Worm (Caenorhabditis elegans) whole organism, young adult: ENCODE data around the gene Y54G11A.2.
A peak's percentile ranks its signal among the peaks of the same experiment; 100 is the strongest.

ENCODE experiments used
- B0261.1 ChIP-seq: sonication (generic microtip); optimal IDR thresholded peaks from 2 replicates; lab custom pipeline; 2016; ENCODE audit warnings: mild to moderate bottlenecking, missing genetic modification characterization, moderate library complexity, missing compliant biosample characterization
- C06A6.2 ChIP-seq: fragments of 200-800 bp; sonication (Bioruptor generic); conservative IDR thresholded peaks from 2 replicates; pipeline ENCODE4 v1.3.6; 2022; ENCODE audit warnings: missing genetic modification characterization, missing compliant biosample characterization
- C17E4.6 ChIP-seq: fragments of 200-800 bp; sonication (Bioruptor generic); IDR thresholded peaks from 2 replicates; pipeline ENCODE4 v1.3.6; 2022; ENCODE audit warnings: missing genetic modification reagents, missing genetic modification characterization, missing compliant biosample characterization
- F55B11.4 ChIP-seq: sonication (generic microtip); optimal IDR thresholded peaks from 2 replicates; lab custom pipeline; 2016; ENCODE audit warnings: missing compliant biosample characterization, missing genetic modification characterization, borderline replicate concordance; ENCODE audit not compliant: insufficient read depth
- F57A8.1 ChIP-seq: fragments of 200-800 bp; sonication (Bioruptor generic); optimal IDR thresholded peaks from 2 replicates; lab custom pipeline; 2018; ENCODE audit warnings: mild to moderate bottlenecking, missing genetic modification characterization, moderate library complexity, missing compliant biosample characterization
- K12H6.12 ChIP-seq: fragments of 200-800 bp; sonication (Bioruptor generic); optimal IDR thresholded peaks from 2 replicates; lab custom pipeline; 2018; ENCODE audit warnings: mild to moderate bottlenecking, missing genetic modification characterization, missing compliant biosample characterization
- T26A5.8 ChIP-seq: sonication (generic microtip); optimal IDR thresholded peaks from 2 replicates; lab custom pipeline; 2016; ENCODE audit warnings: missing genetic modification characterization, missing compliant biosample characterization
- Y95B8A.8 ChIP-seq: fragments of 200-800 bp; sonication (Bioruptor generic); IDR thresholded peaks from 2 replicates; pipeline ENCODE4 v1.3.6; 2022; ENCODE audit warnings: missing genetic modification reagents, missing genetic modification characterization, missing compliant biosample characterization
- aptf-3 ChIP-seq: fragments of 200-800 bp; sonication (Bioruptor generic); IDR thresholded peaks from 2 replicates; pipeline ENCODE4 v1.3.6; 2022; ENCODE audit warnings: missing genetic modification characterization, missing compliant biosample characterization
- attf-3 ChIP-seq: fragments of 200-800 bp; sonication (Bioruptor generic); conservative IDR thresholded peaks from 2 replicates; pipeline ENCODE4 v1.3.6; 2022; ENCODE audit warnings: missing genetic modification reagents, missing genetic modification characterization, missing compliant biosample characterization
- bed-2 ChIP-seq: fragments of 200-800 bp; sonication (Bioruptor generic); IDR thresholded peaks from 2 replicates; pipeline ENCODE4 v1.3.6; 2022; ENCODE audit warnings: missing genetic modification reagents, missing genetic modification characterization, missing compliant biosample characterization
- ccch-3 ChIP-seq: fragments of 200-800 bp; sonication (Bioruptor generic); optimal IDR thresholded peaks from 2 replicates; lab custom pipeline; 2018; ENCODE audit warnings: mild to moderate bottlenecking, missing genetic modification characterization, missing compliant biosample characterization
- cebp-2 ChIP-seq: fragments of 200-800 bp; sonication (Bioruptor generic); IDR thresholded peaks from 2 replicates; pipeline ENCODE4 v1.3.6; 2022; ENCODE audit warnings: missing genetic modification characterization, missing compliant biosample characterization
- ceh-27 ChIP-seq: fragments of 200-800 bp; sonication (Bioruptor generic); optimal IDR thresholded peaks from 2 replicates; lab custom pipeline; 2018; ENCODE audit warnings: mild to moderate bottlenecking, missing genetic modification characterization, moderate library complexity, missing compliant biosample characterization
- ceh-58 ChIP-seq: fragments of 200-800 bp; sonication (Bioruptor generic); IDR thresholded peaks from 2 replicates; pipeline ENCODE4 v1.3.6; 2022; ENCODE audit warnings: missing genetic modification characterization, missing compliant biosample characterization
- ceh-79 ChIP-seq: sonication (generic microtip); optimal IDR thresholded peaks from 2 replicates; lab custom pipeline; 2017; ENCODE audit warnings: mild to moderate bottlenecking, missing genetic modification characterization, missing compliant biosample characterization
- chd-7 ChIP-seq: sonication (generic microtip); optimal IDR thresholded peaks from 2 replicates; lab custom pipeline; 2016; ENCODE audit warnings: mild to moderate bottlenecking, missing genetic modification characterization, moderate library complexity, missing compliant biosample characterization
- dox-1 ChIP-seq: fragments of 200-800 bp; sonication (Bioruptor generic); IDR thresholded peaks from 2 replicates; pipeline ENCODE4 v1.3.6; 2022; ENCODE audit warnings: missing genetic modification reagents, missing genetic modification characterization, missing compliant biosample characterization
- egl-18 ChIP-seq: fragments of 200-800 bp; sonication (Bioruptor generic); IDR thresholded peaks from 2 replicates; pipeline ENCODE4 v1.3.6; 2022; ENCODE audit warnings: missing genetic modification reagents, missing genetic modification characterization, missing compliant biosample characterization
- egl-44 ChIP-seq: fragments of 200-800 bp; sonication (Bioruptor generic); IDR thresholded peaks from 2 replicates; pipeline ENCODE4 v1.3.6; 2022; ENCODE audit warnings: missing genetic modification reagents, missing genetic modification characterization, missing compliant biosample characterization
- gei-17 ChIP-seq: fragments of 200-800 bp; sonication (Bioruptor generic); optimal IDR thresholded peaks from 2 replicates; lab custom pipeline; 2018; ENCODE audit warnings: mild to moderate bottlenecking, missing genetic modification characterization, missing compliant biosample characterization
- him-1 ChIP-seq: sonication (generic microtip); optimal IDR thresholded peaks from 2 replicates; lab custom pipeline; 2016; ENCODE audit warnings: missing genotype, missing genetic modification reagents, missing genetic modification characterization, missing compliant biosample characterization
- hlh-12 ChIP-seq: sonication (generic microtip); optimal IDR thresholded peaks from 2 replicates; lab custom pipeline; 2016; ENCODE audit warnings: missing genetic modification characterization, missing compliant biosample characterization
- hmg-1.2 ChIP-seq: fragments of 200-800 bp; sonication (Bioruptor generic); IDR thresholded peaks from 2 replicates; pipeline ENCODE4 v1.3.6; 2022; ENCODE audit warnings: missing genetic modification reagents, missing genetic modification characterization, missing compliant biosample characterization
- hrde-1 ChIP-seq: sonication (generic microtip); optimal IDR thresholded peaks from 2 replicates; lab custom pipeline; 2016; ENCODE audit warnings: missing genetic modification characterization, mild to moderate bottlenecking, missing compliant biosample characterization, moderate library complexity, missing genotype, missing genetic modification reagents, borderline replicate concordance
- let-526 ChIP-seq: fragments of 200-800 bp; sonication (Bioruptor generic); IDR thresholded peaks from 2 replicates; pipeline ENCODE4 v1.3.6; 2022; ENCODE audit warnings: missing genetic modification reagents, missing genetic modification characterization, missing compliant biosample characterization
- lin-40 ChIP-seq: sonication (generic microtip); optimal IDR thresholded peaks from 2 replicates; lab custom pipeline; 2016; ENCODE audit warnings: missing genetic modification characterization, mild to moderate bottlenecking, missing compliant biosample characterization, missing genotype, missing genetic modification reagents
- lir-1 ChIP-seq: fragments of 200-800 bp; sonication (Bioruptor generic); conservative IDR thresholded peaks from 2 replicates; pipeline ENCODE4 v1.3.6; 2022; ENCODE audit warnings: missing genetic modification reagents, missing genetic modification characterization, missing compliant biosample characterization
- lsl-1 ChIP-seq: fragments of 200-800 bp; sonication (Bioruptor generic); optimal IDR thresholded peaks from 2 replicates; lab custom pipeline; 2018; ENCODE audit warnings: mild to moderate bottlenecking, missing genetic modification characterization, moderate library complexity, missing compliant biosample characterization
- mcd-1 ChIP-seq: fragments of 200-800 bp; sonication (Bioruptor generic); IDR thresholded peaks from 2 replicates; pipeline ENCODE4 v1.3.6; 2022; ENCODE audit warnings: missing genetic modification reagents, missing genetic modification characterization, missing compliant biosample characterization
- nfya-2 ChIP-seq: fragments of 200-800 bp; sonication (Bioruptor generic); IDR thresholded peaks from 2 replicates; pipeline ENCODE4 v1.3.6; 2022; ENCODE audit warnings: missing genetic modification reagents, missing genetic modification characterization, missing compliant biosample characterization
- nhr-179 ChIP-seq: sonication (generic microtip); optimal IDR thresholded peaks from 2 replicates; lab custom pipeline; 2016; ENCODE audit warnings: mild to moderate bottlenecking, missing genetic modification characterization, missing compliant biosample characterization
- nhr-27 ChIP-seq: fragments of 200-800 bp; sonication (Bioruptor generic); optimal IDR thresholded peaks from 2 replicates; lab custom pipeline; 2018; ENCODE audit warnings: mild to moderate bottlenecking, missing genetic modification characterization, moderate library complexity, missing compliant biosample characterization
- pha-4 ChIP-seq: fragments of 150-350 bp; sonication (generic microtip); optimal IDR thresholded peaks from 2 replicates; lab custom pipeline; 2014; ENCODE audit warnings: missing biosample characterization, missing genetic modification reagents, missing genetic modification characterization
- repo-1 ChIP-seq: sonication (generic microtip); optimal IDR thresholded peaks from 2 replicates; lab custom pipeline; 2017; ENCODE audit warnings: mild to moderate bottlenecking, missing genetic modification characterization, missing compliant biosample characterization
- snpc-3.4 ChIP-seq: sonication (generic microtip); optimal IDR thresholded peaks from 2 replicates; lab custom pipeline; 2017; ENCODE audit warnings: missing genetic modification characterization, mild to moderate bottlenecking, missing compliant biosample characterization, antibody characterized with exemption, moderate library complexity, missing genotype, missing genetic modification reagents
- snpc-4 ChIP-seq, 5 experiments: fragments of 150-350 bp in 1 of 5; sonication (generic microtip) in 4 of 5; optimal IDR thresholded peaks; 2 replicates each; lab custom pipeline; 2014 to 2018; ENCODE audit warnings: missing genetic modification characterization in 5 of 5, missing biosample characterization in 3 of 5, antibody characterized with exemption in 2 of 5, mild to moderate bottlenecking in 2 of 5, missing compliant biosample characterization in 2 of 5, missing genotype in 2 of 5, moderate library complexity in 2 of 5, missing genetic modification reagents in 1 of 5
- sptf-2 ChIP-seq: fragments of 200-800 bp; sonication (Bioruptor generic); optimal IDR thresholded peaks from 2 replicates; lab custom pipeline; 2018; ENCODE audit warnings: mild to moderate bottlenecking, missing genetic modification characterization, missing compliant biosample characterization
- tbx-9 ChIP-seq: sonication (generic microtip); optimal IDR thresholded peaks from 2 replicates; lab custom pipeline; 2016; ENCODE audit warnings: borderline replicate concordance, missing genetic modification characterization, inconsistent platforms, missing compliant biosample characterization
- tlf-1 ChIP-seq: fragments of 200-800 bp; sonication (Bioruptor generic); optimal IDR thresholded peaks from 2 replicates; lab custom pipeline; 2018; ENCODE audit warnings: mild to moderate bottlenecking, missing genetic modification characterization, missing compliant biosample characterization
- unc-62 ChIP-seq: fragments of 150-350 bp; optimal IDR thresholded peaks from 2 replicates; lab custom pipeline; 2014; ENCODE audit warnings: missing biosample characterization, missing genetic modification reagents, missing genetic modification characterization
- zfh-2 ChIP-seq: fragments of 200-800 bp; sonication (Bioruptor generic); conservative IDR thresholded peaks from 2 replicates; pipeline ENCODE4 v1.3.6; 2022; ENCODE audit warnings: missing genetic modification reagents, missing genetic modification characterization, missing compliant biosample characterization
- ztf-18 ChIP-seq: sonication (generic microtip); optimal IDR thresholded peaks from 2 replicates; lab custom pipeline; 2016; ENCODE audit warnings: missing genotype, mild to moderate bottlenecking, missing genetic modification characterization, missing compliant biosample characterization
- ztf-25 ChIP-seq: fragments of 200-800 bp; sonication (Bioruptor generic); IDR thresholded peaks from 2 replicates; pipeline ENCODE4 v1.3.6; 2022; ENCODE audit warnings: missing genetic modification reagents, missing genetic modification characterization, missing compliant biosample characterization
- ztf-6 ChIP-seq: fragments of 200-800 bp; sonication (Bioruptor generic); IDR thresholded peaks from 2 replicates; pipeline ENCODE4 v1.3.6; 2022; ENCODE audit warnings: missing genetic modification reagents, missing genetic modification characterization, missing compliant biosample characterization

Y54G11A.2 gene

DNA sequence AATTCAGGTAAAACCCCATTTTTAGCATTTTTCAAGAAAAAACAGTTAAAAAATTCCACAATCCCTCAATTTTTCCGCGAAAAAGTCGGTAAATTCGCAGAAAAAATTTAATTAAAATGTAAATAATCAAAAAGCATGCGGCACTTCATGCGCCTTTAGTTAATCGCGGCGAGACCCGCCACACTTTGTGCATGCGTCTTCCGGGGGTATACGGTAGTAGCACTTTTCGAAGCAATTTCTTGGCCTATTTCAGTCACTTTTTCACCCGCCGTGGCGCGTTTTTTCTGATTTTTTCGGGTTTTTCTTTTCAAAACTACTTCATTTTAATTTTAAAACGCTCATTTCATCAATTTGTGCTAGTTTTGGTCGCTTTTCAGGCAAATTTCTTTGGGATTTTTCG lies 4.9 kb upstream of the Y54G11A.2 start (continued):
- TF ChIP-seq ztf-6 (GFP tag; lab: Robert Waterston, UW) (no peak), him-1 (tag; lab: Kevin White, UChicago) (peak; percentile 23), nfya-2 (GFP tag; lab: Robert Waterston, UW) (no peak), attf-3 (no peak), hmg-1.2 (GFP tag; lab: Robert Waterston, UW) (peak; percentile 54), T26A5.8 (no peak), dox-1 (GFP tag; lab: Robert Waterston, UW) (peak; percentile 85), mcd-1 (peak; percentile 58; the same call in 1 of the 2 replicates), egl-18 (GFP tag; lab: Robert Waterston, UW) (no peak), hrde-1 (tag; lab: Kevin White, UChicago) (no peak), egl-44 (GFP tag; lab: Robert Waterston, UW) (no peak), snpc-4 (GFP tag; optimal IDR thresholded peaks at IDR 0.05; lab: Kevin White, UChicago) (no peak), snpc-4 (tag; optimal IDR thresholded peaks at IDR 0.05; lab: Kevin White, UChicago) (no peak), sptf-2 (GFP tag; lab: Kevin White, UChicago) (no peak), chd-7 (tag; lab: Kevin White, UChicago) (no peak), let-526 (GFP tag; lab: Robert Waterston, UW) (no peak), lsl-1 (GFP tag; lab: Kevin White, UChicago) (peak; percentile 98), cebp-2 (no peak), nhr-179 (tag; lab: Kevin White, UChicago) (no peak)
- TF ChIP-seq, all 124 proteins: peak for 30

ce11 chrII:14247748-14248502 lies 4.2 kb upstream of the Y54G11A.2 start:
- TF ChIP-seq F57A8.1 (GFP tag; lab: Kevin White, UChicago) (no peak), ceh-79 (no peak), repo-1 (tag; lab: Kevin White, UChicago) (no peak), cebp-2 (no peak), tlf-1 (GFP tag; lab: Kevin White, UChicago) (no peak), aptf-3 (GFP tag; lab: Robert Waterston, UW) (no peak), K12H6.12 (tag; lab: Kevin White, UChicago) (no peak), ccch-3 (GFP tag; lab: Kevin White, UChicago) (no peak), sptf-2 (GFP tag; lab: Kevin White, UChicago) (no peak), pha-4 (tag; lab: Kevin White, UChicago) (no peak), ztf-25 (GFP tag; lab: Robert Waterston, UW) (no peak), C06A6.2 (no peak), snpc-3.4 (tag; lab: Kevin White, UChicago) (no peak), B0261.1 (tag; lab: Kevin White, UChicago) (no peak), ztf-18 (tag; lab: Kevin White, UChicago) (peak; percentile 51), attf-3 (no peak), C17E4.6 (no peak), hlh-12 (tag; lab: Kevin White, UChicago) (no peak), ceh-58 (GFP tag; lab: Robert Waterston, UW) (no peak), tbx-9 (tag; lab: Kevin White, UChicago) (no peak), lin-40 (peak; percentile 4), Y95B8A.8 (GFP tag; lab: Robert Waterston, UW) (no peak), unc-62 (peak; percentile 46), lir-1 (GFP tag; lab: Robert Waterston, UW) (no peak), gei-17 (GFP tag; lab: Kevin White, UChicago) (no peak), dox-1 (GFP tag; lab: Robert Waterston, UW) (peak; percentile 43; the same call in 1 of the 2 replicates), F55B11.4 (tag; lab: Kevin White, UChicago) (no peak), nhr-27 (tag; lab: Kevin White, UChicago) (no peak), bed-2 (no peak), ceh-27 (no peak), zfh-2 (peak; percentile 70), egl-18 (GFP tag; lab: Robert Waterston, UW) (no peak), egl-44 (GFP tag; lab: Robert Waterston, UW) (no peak)
